Fruit fly (Drosophila melanogaster) whole organism, embryonic: ENCODE data around the gene CG11951.

Experiments used
- Abd-B ChIP-seq: fragments of 200-800 bp; sonication (Bioruptor generic); optimal IDR thresholded peaks from 2 replicates; lab custom pipeline; 2018; ENCODE audit warnings: missing biosample characterization, mild to moderate bottlenecking, missing genetic modification characterization, moderate library complexity
- Bteb2 ChIP-seq: fragments of 200-800 bp; sonication (Bioruptor generic); optimal IDR thresholded peaks from 2 replicates; lab custom pipeline; 2016; ENCODE audit warnings: missing biosample characterization, missing genetic modification characterization
- CG10462 ChIP-seq: fragments of 200-800 bp; sonication (Bioruptor generic); optimal IDR thresholded peaks from 2 replicates; lab custom pipeline; 2016; ENCODE audit warnings: missing biosample characterization, missing genetic modification characterization
- CG14965 ChIP-seq: fragments of 200-800 bp; sonication (Bioruptor generic); optimal IDR thresholded peaks from 2 replicates; lab custom pipeline; 2016; ENCODE audit warnings: missing biosample characterization, missing genetic modification characterization, borderline replicate concordance
- CG15073 ChIP-seq: fragments of 200-800 bp; sonication (Bioruptor generic); optimal IDR thresholded peaks from 2 replicates; lab custom pipeline; 2016; ENCODE audit warnings: missing biosample characterization, missing genetic modification characterization
- CG17186 ChIP-seq: fragments of 200-800 bp; sonication (Bioruptor generic); optimal IDR thresholded peaks from 3 replicates; lab custom pipeline; 2017; ENCODE audit warnings: missing biosample characterization, missing genetic modification reagents, missing genetic modification characterization
- CG18262 ChIP-seq: fragments of 200-800 bp; optimal IDR thresholded peaks from 3 replicates; lab custom pipeline; 2019; ENCODE audit warnings: missing biosample characterization, mild to moderate bottlenecking, missing genetic modification characterization, moderate library complexity
- CG18476 ChIP-seq: fragments of 200-800 bp; sonication (Bioruptor generic); optimal IDR thresholded peaks from 2 replicates; lab custom pipeline; 2016; ENCODE audit warnings: missing biosample characterization, mild to moderate bottlenecking, missing genetic modification characterization
- CG3163 ChIP-seq: fragments of 200-800 bp; sonication (Bioruptor generic); optimal IDR thresholded peaks from 3 replicates; lab custom pipeline; 2016; ENCODE audit warnings: missing biosample characterization, missing genetic modification characterization
- CG3281 ChIP-seq: fragments of 200-800 bp; sonication (Bioruptor generic); optimal IDR thresholded peaks from 3 replicates; lab custom pipeline; 2017; ENCODE audit warnings: missing biosample characterization, mild to moderate bottlenecking, missing genetic modification characterization
- CG3726 ChIP-seq: fragments of 200-800 bp; sonication (Bioruptor generic); IDR thresholded peaks from 3 replicates; pipeline ENCODE4, ENCODE4 v1.3.6; 2022; ENCODE audit warnings: missing biosample characterization, missing genetic modification characterization
- CG43689 ChIP-seq: fragments of 200-800 bp; sonication (Bioruptor generic); IDR thresholded peaks from 2 replicates; pipeline ENCODE4 v1.3.6; 2022; ENCODE audit warnings: missing biosample characterization, missing genetic modification characterization
- CG4424 ChIP-seq: fragments of 200-800 bp; sonication (Bioruptor generic); optimal IDR thresholded peaks from 3 replicates; lab custom pipeline; 2016; ENCODE audit warnings: missing biosample characterization, missing genetic modification characterization
- CG6813 ChIP-seq: fragments of 200-800 bp; sonication (Bioruptor generic); optimal IDR thresholded peaks from 2 replicates; lab custom pipeline; 2017; ENCODE audit warnings: missing biosample characterization, missing genetic modification characterization, mild to moderate bottlenecking, moderate library complexity, missing genetic modification reagents
- CG7357 ChIP-seq: fragments of 200-800 bp; sonication (Bioruptor generic); IDR thresholded peaks from 3 replicates; pipeline ENCODE4 v1.3.6; 2022; ENCODE audit warnings: missing biosample characterization, missing genetic modification characterization
- CG8359 ChIP-seq: fragments of 200-800 bp; sonication (Bioruptor generic); optimal IDR thresholded peaks from 2 replicates; lab custom pipeline; 2017; ENCODE audit warnings: missing biosample characterization, mild to moderate bottlenecking, missing genetic modification characterization, borderline replicate concordance
- CG8944 ChIP-seq: fragments of 200-800 bp; sonication (Bioruptor generic); optimal IDR thresholded peaks from 3 replicates; lab custom pipeline; 2016; ENCODE audit warnings: missing biosample characterization, missing genetic modification characterization
- Dbx ChIP-seq: fragments of 200-800 bp; sonication (Bioruptor generic); IDR thresholded peaks from 3 replicates; pipeline ENCODE4 v1.3.6; 2022; ENCODE audit warnings: missing biosample characterization, missing genetic modification characterization
- Dfd ChIP-seq, 2 experiments: fragments of >200 bp; optimal IDR thresholded peaks; 2 replicates each; lab custom pipeline; 2017; ENCODE audit warnings: missing biosample characterization in 2 of 2, missing genetic modification characterization in 2 of 2
- Dp ChIP-seq: fragments of 200-800 bp; sonication (Bioruptor generic); optimal IDR thresholded peaks from 2 replicates; lab custom pipeline; 2018; ENCODE audit warnings: missing biosample characterization, mild to moderate bottlenecking, missing genetic modification characterization, moderate library complexity
- GATAe ChIP-seq: fragments of 200-800 bp; sonication (Bioruptor generic); conservative IDR thresholded peaks from 2 replicates; pipeline ENCODE4 v1.3.6; 2022; ENCODE audit warnings: missing biosample characterization, missing genetic modification characterization
- MBD-R2 ChIP-seq: fragments of 200-800 bp; sonication (Bioruptor generic); IDR thresholded peaks from 2 replicates; pipeline ENCODE4 v1.3.6; 2022; ENCODE audit warnings: missing biosample characterization, missing genetic modification characterization
- Meics ChIP-seq: fragments of 200-800 bp; sonication (Bioruptor generic); optimal IDR thresholded peaks from 2 replicates; lab custom pipeline; 2017; ENCODE audit warnings: missing biosample characterization, mild to moderate bottlenecking, missing genetic modification characterization
- NK7.1 ChIP-seq: fragments of 200-800 bp; sonication (Bioruptor generic); optimal IDR thresholded peaks from 3 replicates; lab custom pipeline; 2016; ENCODE audit warnings: missing biosample characterization, missing genetic modification characterization
- Neu2 ChIP-seq: fragments of 200-800 bp; sonication (Bioruptor generic); optimal IDR thresholded peaks from 3 replicates; lab custom pipeline; 2016; ENCODE audit warnings: missing biosample characterization, missing genetic modification characterization, borderline replicate concordance
- Stat92E ChIP-seq, 3 experiments: fragments of >200 bp in 2 of 3; fragments of 200-800 bp in 1 of 3; sonication (Bioruptor generic) in 1 of 3; optimal IDR thresholded peaks; 2 replicates each; lab custom pipeline; 2017 to 2019; ENCODE audit warnings: missing biosample characterization in 3 of 3, missing genetic modification characterization in 3 of 3, mild to moderate bottlenecking in 1 of 3, moderate library complexity in 1 of 3
- ac ChIP-seq: fragments of 200-800 bp; sonication (Bioruptor generic); optimal IDR thresholded peaks from 3 replicates; lab custom pipeline; 2017; ENCODE audit warnings: missing biosample characterization, mild to moderate bottlenecking, missing genetic modification characterization
- bsh ChIP-seq, 2 experiments: fragments of 200-800 bp; sonication (Bioruptor generic); optimal IDR thresholded peaks; 2 replicates each; lab custom pipeline; 2017 to 2018; ENCODE audit warnings: mild to moderate bottlenecking in 2 of 2, missing biosample characterization in 2 of 2, missing genetic modification characterization in 2 of 2, moderate library complexity in 1 of 2
- cato ChIP-seq: fragments of 200-800 bp; sonication (Bioruptor generic); optimal IDR thresholded peaks from 2 replicates; lab custom pipeline; 2016; ENCODE audit warnings: missing biosample characterization, missing genetic modification characterization, borderline replicate concordance
- corto ChIP-seq: fragments of 200-800 bp; sonication (Bioruptor generic); optimal IDR thresholded peaks from 2 replicates; lab custom pipeline; 2016; ENCODE audit warnings: missing biosample characterization, mild to moderate bottlenecking, missing genetic modification characterization, moderate library complexity
- cwo ChIP-seq: fragments of 200-800 bp; sonication (Bioruptor generic); optimal IDR thresholded peaks from 3 replicates; lab custom pipeline; 2017; ENCODE audit warnings: missing biosample characterization, missing genetic modification characterization, mild to moderate bottlenecking, moderate library complexity, missing genetic modification reagents
- dimm ChIP-seq: fragments of 200-800 bp; sonication (Bioruptor generic); IDR thresholded peaks from 2 replicates; pipeline ENCODE4 v1.3.6; 2022; ENCODE audit warnings: missing biosample characterization, missing genetic modification characterization
- disco-r ChIP-seq: fragments of 200-800 bp; sonication (Bioruptor generic); optimal IDR thresholded peaks from 2 replicates; lab custom pipeline; 2016; ENCODE audit warnings: missing biosample characterization, missing genetic modification characterization
- dysf ChIP-seq: fragments of 200-800 bp; sonication (Bioruptor generic); IDR thresholded peaks from 3 replicates; pipeline ENCODE4 v1.3.6; 2022; ENCODE audit warnings: missing biosample characterization, missing genetic modification characterization
- eyg ChIP-seq: fragments of 200-800 bp; sonication (Bioruptor generic); optimal IDR thresholded peaks from 3 replicates; lab custom pipeline; 2016; ENCODE audit warnings: missing biosample characterization, missing genetic modification characterization
- gce ChIP-seq: fragments of 200-800 bp; sonication (Bioruptor generic); IDR thresholded peaks from 3 replicates; pipeline ENCODE4 v1.3.6; 2022; ENCODE audit warnings: missing biosample characterization, missing genetic modification characterization
- gsb ChIP-seq: fragments of 200-800 bp; sonication (Bioruptor generic); IDR thresholded peaks from 2 replicates; pipeline ENCODE4 v1.3.6; 2022; ENCODE audit warnings: missing biosample characterization, missing genetic modification characterization
- hbn ChIP-seq: fragments of 200-800 bp; sonication (Bioruptor generic); IDR thresholded peaks from 2 replicates; pipeline ENCODE4 v1.3.6; 2022; ENCODE audit warnings: missing biosample characterization, missing genetic modification characterization; ENCODE audit not compliant: partially characterized antibody
- lab ChIP-seq: fragments of 200-800 bp; sonication (Bioruptor generic); optimal IDR thresholded peaks from 3 replicates; lab custom pipeline; 2017; ENCODE audit warnings: missing biosample characterization, missing genetic modification characterization, mild to moderate bottlenecking, moderate library complexity, missing genetic modification reagents
- lov ChIP-seq, 2 experiments: fragments of 200-800 bp in 1 of 2; fragments of >200 bp in 1 of 2; sonication (Bioruptor generic) in 1 of 2; IDR thresholded peaks in 1 of 2; optimal IDR thresholded peaks in 1 of 2; 2 replicates in 1 of 2; 3 replicates in 1 of 2; pipeline versions ENCODE4 v1.3.6 to Lab custom; 2017 to 2022; ENCODE audit warnings: missing biosample characterization in 1 of 2, missing genetic modification characterization in 1 of 2
- maf-S ChIP-seq: fragments of 200-800 bp; sonication (Bioruptor generic); optimal IDR thresholded peaks from 2 replicates; lab custom pipeline; 2016; ENCODE audit warnings: missing biosample characterization, missing genetic modification characterization
- nmo ChIP-seq: fragments of 200-800 bp; sonication (Bioruptor generic); optimal IDR thresholded peaks from 2 replicates; lab custom pipeline; 2018; ENCODE audit warnings: missing biosample characterization, mild to moderate bottlenecking, missing genetic modification characterization, moderate library complexity
- sc ChIP-seq, 3 experiments: fragments of >200 bp in 2 of 3; fragments of 200-800 bp in 1 of 3; sonication (Bioruptor generic) in 1 of 3; optimal IDR thresholded peaks; 2 replicates in 2 of 3; 3 replicates in 1 of 3; lab custom pipeline; 2017; ENCODE audit warnings: mild to moderate bottlenecking in 1 of 3, missing biosample characterization in 1 of 3, missing genetic modification characterization in 1 of 3, missing genetic modification reagents in 1 of 3
- so ChIP-seq: fragments of 200-800 bp; sonication (Bioruptor generic); IDR thresholded peaks from 3 replicates; pipeline ENCODE4 v1.3.6; 2022; ENCODE audit warnings: missing biosample characterization, missing genetic modification characterization
- tin ChIP-seq: fragments of 200-800 bp; sonication (Bioruptor generic); optimal IDR thresholded peaks from 3 replicates; lab custom pipeline; 2016; ENCODE audit warnings: missing biosample characterization, missing genetic modification characterization
- twi ChIP-seq: fragments of 200-800 bp; optimal IDR thresholded peaks from 2 replicates; lab custom pipeline; 2019; ENCODE audit warnings: missing biosample characterization, mild to moderate bottlenecking, missing genetic modification characterization, moderate library complexity
- unpg ChIP-seq: fragments of 200-800 bp; sonication (Bioruptor generic); optimal IDR thresholded peaks from 3 replicates; lab custom pipeline; 2018; ENCODE audit warnings: missing biosample characterization, mild to moderate bottlenecking, missing genetic modification characterization, moderate library complexity
- wdn ChIP-seq: fragments of 200-800 bp; sonication (Bioruptor generic); IDR thresholded peaks from 2 replicates; pipeline ENCODE4 v1.3.6; 2022; ENCODE audit warnings: missing biosample characterization, missing genetic modification characterization

The CG11951 gene

dm6 chr3R:29215652-29216483, 22.7 kb downstream of the CG11951 start (continued):
- TF ChIP-seq CG14965 (no peak), Meics (peak; percentile 12), tin (GFP tag; lab: Kevin White, UChicago) (no peak), CG6813 (GFP tag; lab: Kevin White, UChicago) (no peak), nmo (GFP tag; lab: Kevin White, UChicago) (no peak), dysf (GFP tag; lab: Robert Waterston, UW) (no peak), bsh (GFP tag; optimal IDR thresholded peaks at IDR 0.05; lab: Kevin White, UChicago) (peak in 1 of 2 experiments; percentile 27), CG3281 (peak; percentile 14), CG43689 (GFP tag; lab: Robert Waterston, UW) (no peak), so (no peak), Dp (GFP tag; lab: Kevin White, UChicago) (no peak), Stat92E (GFP tag; optimal IDR thresholded peaks at IDR 0.05; lab: Kevin White, UChicago) (no peak), gce (GFP tag; lab: Robert Waterston, UW) (no peak), ac (GFP tag; lab: Kevin White, UChicago) (peak; percentile 24), cato (GFP tag; lab: Kevin White, UChicago) (no peak), NK7.1 (no peak), CG3163 (GFP tag; lab: Kevin White, UChicago) (peak; percentile 91), dimm (no peak), CG18476 (no peak), sc (optimal IDR thresholded peaks at IDR 0.05; lab: Kevin White, UChicago) (no peak), sc (GFP tag; optimal IDR thresholded peaks at IDR 0.05; lab: Kevin White, UChicago) (no peak), CG7357 (GFP tag; lab: Robert Waterston, UW) (no peak), lov (optimal IDR thresholded peaks at IDR 0.05; lab: Kevin White, UChicago) (no peak), lov (GFP tag; IDR thresholded peaks at IDR 0.05; lab: Robert Waterston, UW) (no peak), gsb (GFP tag; lab: Robert Waterston, UW) (no peak), corto (GFP tag; lab: Kevin White, UChicago) (no peak), CG4424 (GFP tag; lab: Kevin White, UChicago) (no peak), Neu2 (no peak), unpg (GFP tag; lab: Kevin White, UChicago) (peak; percentile 28), cwo (no peak), CG3726 (no peak), CG10462 (GFP tag; lab: Kevin White, UChicago) (no peak), Dbx (GFP tag; lab: Robert Waterston, UW) (no peak), GATAe (no peak), CG17186 (GFP tag; lab: Kevin White, UChicago) (no peak), eyg (no peak), wdn (GFP tag; lab: Robert Waterston, UW) (no peak), Abd-B (GFP tag; lab: Kevin White, UChicago) (no peak), twi (no peak), Bteb2 (GFP tag; lab: Kevin White, UChicago) (no peak), CG15073 (GFP tag; lab: Kevin White, UChicago) (no peak), CG18262 (tag; lab: Kevin White, UChicago) (peak; percentile 2), Dfd (GFP tag; optimal IDR thresholded peaks at IDR 0.05; lab: Kevin White, UChicago) (no peak), CG8944 (GFP tag; lab: Kevin White, UChicago) (no peak), lab (GFP tag; lab: Kevin White, UChicago) (no peak), MBD-R2 (GFP tag; lab: Robert Waterston, UW) (no peak), hbn (no peak), maf-S (GFP tag; lab: Kevin White, UChicago) (no peak), CG8359 (no peak), disco-r (GFP tag; lab: Kevin White, UChicago) (no peak)
